Worm (Caenorhabditis elegans): ENCODE results near the gene W02B12.11.
A peak's percentile ranks its signal among the peaks of the same experiment; 100 is the strongest.

W02B12.11 gene

ce11 chrII:11476410-11476809, 2.7 kb downstream of the W02B12.11 start, which contains the start of gene W02B12.16:
Gene W02B12.16 (minus strand): TSS chrII:11476510.
- no peak for TF ChIP-seq him-1 (tag; optimal IDR thresholded peaks at IDR 0.05)
- TF ChIP-seq dao-5 (tag; optimal IDR thresholded peaks at IDR 0.05) = no peak
- TF ChIP-seq W03F9.2 (tag; optimal IDR thresholded peaks at IDR 0.05) = no peak

- no peak for TF ChIP-seq dao-5 (tag; optimal IDR thresholded peaks at IDR 0.05)
- TF ChIP-seq W03F9.2 (tag; optimal IDR thresholded peaks at IDR 0.05) = no peak
- TF ChIP-seq him-1 (tag; optimal IDR thresholded peaks at IDR 0.05) = no peak
Observed at ce11 chrII:11479076-11479475, 5.4 kb downstream of the W02B12.11 start, which contains the start of gene W02B12.12. Gene W02B12.12 (minus strand): TSS chrII:11479176.

DNA sequence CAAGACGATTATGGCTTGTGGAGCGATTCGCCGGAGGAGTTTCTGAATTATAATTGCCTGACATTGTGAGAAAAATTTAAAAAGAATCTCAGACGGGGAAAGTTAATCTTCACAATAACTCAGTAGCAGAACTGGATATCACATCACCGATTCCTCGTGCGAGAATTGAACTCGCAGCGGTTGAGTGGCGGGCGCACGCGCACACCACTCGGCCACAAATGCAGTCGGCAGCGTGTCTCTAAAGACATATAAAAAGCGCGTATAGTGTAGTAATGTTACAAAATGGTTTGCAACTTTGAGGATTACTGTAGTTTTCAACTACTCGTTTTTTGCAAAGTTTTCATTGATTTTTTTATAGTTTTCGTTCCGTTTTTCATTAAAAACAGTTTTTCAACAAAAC, 10.9 kb downstream of the W02B12.11 start:
- TF ChIP-seq W03F9.2 (tag; optimal IDR thresholded peaks at IDR 0.05) (peak; percentile 84), dao-5 (tag; optimal IDR thresholded peaks at IDR 0.05) (peak; percentile 85), him-1 (tag; optimal IDR thresholded peaks at IDR 0.05) (peak; percentile 60)

ce11 chrII:11485200-11485599, 11.5 kb downstream of the W02B12.11 start, which contains the start of gene twk-5:
Gene twk-5 (minus strand): TSS chrII:11485300.
- TF ChIP-seq dao-5 (tag; optimal IDR thresholded peaks at IDR 0.05) (no peak), W03F9.2 (tag; optimal IDR thresholded peaks at IDR 0.05) (no peak)

DNA sequence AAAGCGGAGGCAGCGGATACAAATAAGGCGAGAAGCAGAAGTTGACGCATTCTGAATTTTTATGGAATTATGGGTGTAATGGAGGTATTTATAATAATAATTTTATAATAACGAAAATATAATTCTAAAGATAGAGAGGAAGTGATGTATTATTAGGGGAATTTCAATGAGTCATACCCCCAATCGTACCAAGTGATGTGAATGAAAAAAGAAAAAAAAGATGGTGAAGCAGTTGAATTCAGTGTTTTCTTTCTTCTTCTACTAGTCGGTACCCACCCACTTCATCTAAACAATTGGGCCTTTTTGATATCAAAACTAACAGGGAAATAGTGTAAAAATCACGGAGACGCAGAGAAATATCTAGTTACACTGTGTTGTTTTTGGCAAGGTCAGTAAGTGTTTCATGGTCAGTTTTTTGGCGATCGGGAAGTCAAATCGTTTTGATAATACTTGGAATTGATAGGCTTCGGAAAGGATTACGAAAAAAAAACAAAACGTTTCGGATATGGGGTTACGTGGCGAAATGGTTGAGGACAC, 13.1 kb downstream of the W02B12.11 start, which contains the start of gene ttr-18:
Gene ttr-18 (minus strand): TSS at position 51 of the 537 bp plus-strand sequence.
- TF ChIP-seq W03F9.2 (tag; optimal IDR thresholded peaks at IDR 0.05) = no peak
- TF ChIP-seq dao-5 (tag; optimal IDR thresholded peaks at IDR 0.05) = no peak
- no peak for TF ChIP-seq him-1 (tag; optimal IDR thresholded peaks at IDR 0.05)

ce11 chrII:11487999-11488398, 14.3 kb downstream of the W02B12.11 start, which contains the start of gene B0334.13:
Gene B0334.13 (plus strand): TSS chrII:11488299.
- TF ChIP-seq W03F9.2 (tag; optimal IDR thresholded peaks at IDR 0.05) = no peak
- no peak for TF ChIP-seq dao-5 (tag; optimal IDR thresholded peaks at IDR 0.05)
- TF ChIP-seq him-1 (tag; optimal IDR thresholded peaks at IDR 0.05) = no peak

- no peak for TF ChIP-seq W03F9.2 (tag; optimal IDR thresholded peaks at IDR 0.05)
- no peak for TF ChIP-seq him-1 (tag; optimal IDR thresholded peaks at IDR 0.05)
- no peak for TF ChIP-seq dao-5 (tag; optimal IDR thresholded peaks at IDR 0.05)
Observed at ce11 chrII:11492843-11493242, 19.2 kb downstream of the W02B12.11 start, which contains the start of gene hacl-1. Gene hacl-1 (minus strand): TSS chrII:11492963.

DNA sequence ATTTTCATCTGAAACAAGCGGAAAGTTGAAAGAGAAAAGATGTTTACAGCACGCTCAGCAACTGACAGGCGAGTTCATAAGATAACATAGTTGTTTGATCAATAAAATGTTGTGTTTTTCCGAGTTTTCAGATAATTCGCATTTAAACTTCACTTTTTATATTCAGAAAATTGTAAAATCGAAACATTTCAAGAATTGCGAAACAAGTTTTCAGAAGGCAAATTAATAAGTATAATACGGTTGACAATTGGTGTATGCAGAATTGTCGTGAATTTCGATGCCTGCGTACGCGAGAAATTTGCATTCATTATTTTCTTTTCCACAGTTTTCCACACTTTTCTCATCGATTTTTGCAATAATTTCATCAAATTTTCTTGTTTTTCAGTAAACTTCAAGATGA, 21.6 kb downstream of the W02B12.11 start, which contains the start of the genes ooc-3 and B0334.4:
Gene ooc-3 (minus strand): TSS at position 15 of the 400 bp plus-strand sequence.
Gene B0334.4 (plus strand): TSS at position 386 of the 400 bp plus-strand sequence.
- no peak for TF ChIP-seq W03F9.2 (tag; optimal IDR thresholded peaks at IDR 0.05)
- TF ChIP-seq dao-5 (tag; optimal IDR thresholded peaks at IDR 0.05) = no peak
- no peak for TF ChIP-seq him-1 (tag; optimal IDR thresholded peaks at IDR 0.05)

ce11 chrII:11495806-11496205, 22.1 kb downstream of the W02B12.11 start:
- TF ChIP-seq dao-5 (tag; optimal IDR thresholded peaks at IDR 0.05) (no peak), W03F9.2 (tag; optimal IDR thresholded peaks at IDR 0.05) (no peak), him-1 (tag; optimal IDR thresholded peaks at IDR 0.05) (no peak)

DNA sequence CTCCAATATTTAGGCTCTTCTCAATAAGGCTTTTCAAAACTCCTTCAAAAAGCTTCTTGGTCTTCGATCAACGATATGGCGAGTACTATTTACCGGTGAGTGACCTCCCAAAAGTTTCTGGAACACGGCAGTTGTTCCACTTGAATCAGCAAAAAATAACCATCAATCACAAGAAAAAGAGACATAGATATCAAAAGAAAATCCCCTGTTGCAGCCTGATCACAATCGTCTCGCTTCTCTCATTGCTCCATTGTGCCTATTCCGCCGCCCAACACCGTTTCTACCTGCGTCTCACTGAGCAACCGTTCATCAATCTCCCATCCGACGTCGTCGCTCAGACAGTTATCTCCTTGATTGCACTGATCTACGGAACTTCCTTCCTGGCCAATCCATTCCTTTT, 23.1 kb downstream of the W02B12.11 start, which contains the start of gene emc-5:
Gene emc-5 (plus strand): TSS at position 14 of the 400 bp plus-strand sequence.
- no peak for TF ChIP-seq dao-5 (tag; optimal IDR thresholded peaks at IDR 0.05)
- no peak for TF ChIP-seq him-1 (tag; optimal IDR thresholded peaks at IDR 0.05)
- TF ChIP-seq W03F9.2 (tag; optimal IDR thresholded peaks at IDR 0.05) = no peak

DNA sequence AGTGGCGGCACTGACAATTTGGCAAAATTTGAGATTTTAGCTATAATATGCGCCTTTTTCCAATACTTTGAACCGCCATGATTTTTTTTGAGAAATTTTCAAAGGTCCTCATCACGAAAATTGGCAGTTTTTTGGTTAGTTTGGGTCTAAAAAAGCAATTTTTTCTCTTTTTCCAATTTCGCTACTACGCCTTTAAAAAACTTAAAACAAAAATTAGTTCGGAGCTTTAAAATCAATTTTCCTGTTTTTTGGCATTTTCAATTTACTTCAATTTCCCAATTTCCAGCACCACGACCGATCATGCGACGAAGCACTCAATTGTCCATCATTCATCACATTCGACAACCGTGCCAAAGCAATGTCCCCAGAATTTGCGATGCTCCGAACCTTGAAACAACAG, 23.7 kb downstream of the W02B12.11 start, which contains the start of gene B0334.5:
Gene B0334.5 (plus strand): TSS at position 301 of the 400 bp plus-strand sequence.
- no peak for TF ChIP-seq W03F9.2 (tag; optimal IDR thresholded peaks at IDR 0.05)
- TF ChIP-seq him-1 (tag; optimal IDR thresholded peaks at IDR 0.05) = no peak
- no peak for TF ChIP-seq dao-5 (tag; optimal IDR thresholded peaks at IDR 0.05)

DNA sequence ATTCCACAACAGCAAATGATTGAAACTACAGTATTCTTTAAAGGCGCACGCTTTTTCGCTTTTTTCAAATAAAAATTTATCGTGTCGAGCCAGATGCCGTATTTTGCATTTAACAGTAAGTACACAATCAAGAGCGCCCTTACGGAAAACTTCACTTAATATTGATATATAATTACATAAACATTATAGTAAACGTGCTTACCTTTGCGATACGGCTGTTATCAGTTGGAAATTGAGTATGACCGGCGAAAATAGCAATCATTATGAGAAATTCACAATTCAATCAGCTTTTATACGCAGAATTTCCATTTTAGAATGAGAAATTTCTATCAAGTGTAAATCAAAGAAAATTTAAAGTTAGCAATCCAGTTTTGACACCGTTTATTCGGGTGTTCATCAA, 26.5 kb downstream of the W02B12.11 start, which contains the start of gene B0334.20:
Gene B0334.20 (minus strand): TSS at position 262 of the 400 bp plus-strand sequence.
- no peak for TF ChIP-seq W03F9.2 (tag; optimal IDR thresholded peaks at IDR 0.05)
- no peak for TF ChIP-seq dao-5 (tag; optimal IDR thresholded peaks at IDR 0.05)
- TF ChIP-seq him-1 (tag; optimal IDR thresholded peaks at IDR 0.05) = no peak

DNA sequence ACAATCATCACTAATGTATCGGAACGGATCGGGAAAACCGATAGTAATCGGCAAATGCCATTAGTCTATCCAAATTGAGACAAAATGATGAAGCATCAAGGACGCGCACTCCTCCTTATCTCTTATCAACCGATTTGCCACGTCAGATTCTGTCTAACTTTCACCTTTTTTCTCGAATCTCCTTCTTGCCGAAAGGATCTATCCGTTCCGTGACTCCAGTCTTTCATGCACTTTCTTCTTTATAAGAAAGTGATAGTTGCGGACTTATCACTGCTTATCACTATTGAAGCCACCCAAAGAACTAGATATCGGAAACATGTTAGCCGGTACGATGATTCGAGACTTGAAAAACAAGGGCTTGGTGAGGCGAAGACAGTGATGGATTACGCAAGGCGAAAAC, 28.3 kb downstream of the W02B12.11 start:
- no peak for TF ChIP-seq dao-5 (tag; optimal IDR thresholded peaks at IDR 0.05)
- TF ChIP-seq W03F9.2 (tag; optimal IDR thresholded peaks at IDR 0.05) = no peak
- no peak for TF ChIP-seq him-1 (tag; optimal IDR thresholded peaks at IDR 0.05)

DNA sequence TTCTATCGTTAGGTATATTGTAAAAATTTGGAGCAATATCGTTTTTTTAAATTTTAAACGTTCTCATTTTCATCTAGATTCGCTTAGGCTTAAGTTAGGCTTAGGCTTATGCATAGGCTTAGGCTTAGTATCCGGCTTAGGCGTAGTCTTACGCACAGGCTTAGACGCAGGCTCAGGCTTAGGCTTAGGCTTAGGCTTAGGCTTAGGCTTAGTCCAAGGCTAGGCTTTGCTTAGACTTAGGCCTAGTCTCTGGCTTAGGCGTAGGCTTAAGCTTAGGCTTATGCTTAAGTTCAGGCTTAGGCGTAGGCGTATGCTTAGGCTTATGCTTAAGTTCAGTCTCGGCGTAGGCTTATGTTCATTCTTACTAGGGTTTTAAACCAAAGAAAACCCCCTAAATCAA, 30.1 kb downstream of the W02B12.11 start:
- TF ChIP-seq him-1 (tag; optimal IDR thresholded peaks at IDR 0.05) (no peak), W03F9.2 (tag; optimal IDR thresholded peaks at IDR 0.05) (no peak), dao-5 (tag; optimal IDR thresholded peaks at IDR 0.05) (no peak)

Measured in whole organism, L4/young adult.